Worm (Caenorhabditis elegans): ENCODE data around the gene cyp-33C1.

The cyp-33C1 gene

ce11 chrV:2134340-2134739 is 45.0 kb upstream of the cyp-33C1 start:
- TF ChIP-seq lim-7 (GFP tag; IDR thresholded peaks at IDR 0.05) (0 out of 2 replicates have a peak, but pooled peaks have one; percentile 47), Y48G9A.11 (GFP tag; IDR thresholded peaks at IDR 0.05) (0 out of 2 replicates have a peak, but pooled peaks have one; percentile 39), lsy-2 (tag; optimal IDR thresholded peaks at IDR 0.05) (peak in 1 of 2 experiments; percentile 26), fos-1 (tag; optimal IDR thresholded peaks at IDR 0.05) (no peak), hlh-30 (tag; optimal IDR thresholded peaks at IDR 0.05; ENCODE audit: insufficient read depth) (peak; percentile 62), unc-62 (GFP tag; optimal IDR thresholded peaks at IDR 0.05 in 1 of 2) (peak in 1 of 2 experiments; percentile 14), unc-62 (tag; optimal IDR thresholded peaks at IDR 0.05) (no peak), mep-1 (tag; optimal IDR thresholded peaks at IDR 0.05) (peak; percentile 7), aha-1 (tag) (peak; percentile 78), nhr-48 (tag; optimal IDR thresholded peaks at IDR 0.05) (no peak), lin-38 (GFP tag; IDR thresholded peaks at IDR 0.05) (no peak), egl-43 (GFP tag; IDR thresholded peaks at IDR 0.05) (peak; percentile 20; the same call in 1 of the 2 replicates)

- TF ChIP-seq hlh-30 (tag; optimal IDR thresholded peaks at IDR 0.05; ENCODE audit: insufficient read depth) (peak; percentile 55), ces-1 (GFP tag; optimal IDR thresholded peaks at IDR 0.05) (no peak), F44E2.7 (GFP tag; IDR thresholded peaks at IDR 0.05) (no peak), Y5F2A.4 (GFP tag; optimal IDR thresholded peaks at IDR 0.05) (no peak), snpc-1.2 (GFP tag; IDR thresholded peaks at IDR 0.05) (no peak), saeg-2 (GFP tag; IDR thresholded peaks at IDR 0.05) (no peak), mep-1 (tag; optimal IDR thresholded peaks at IDR 0.05) (peak; percentile 36), egl-27 (tag; optimal IDR thresholded peaks at IDR 0.05) (no peak), ctbp-1 (GFP tag; IDR thresholded peaks at IDR 0.05) (peak; percentile 24; the same call in 1 of the 2 replicates), dmd-8 (GFP tag; IDR thresholded peaks at IDR 0.05) (no peak), F37D6.2 (tag; optimal IDR thresholded peaks at IDR 0.05) (no peak), madf-9 (GFP tag; conservative IDR thresholded peaks at IDR 0.05) (no peak), unc-62 (GFP tag; optimal IDR thresholded peaks at IDR 0.05 in 1 of 2) (no peak), unc-62 (tag; optimal IDR thresholded peaks at IDR 0.05) (no peak), Y105C5A.15 (GFP tag; IDR thresholded peaks at IDR 0.05) (no peak), hlh-11 (tag; optimal IDR thresholded peaks at IDR 0.05) (peak; percentile 61), zip-2 (tag; optimal IDR thresholded peaks at IDR 0.05) (no peak), Y48G9A.11 (GFP tag; IDR thresholded peaks at IDR 0.05) (no peak), D1046.2 (GFP tag; IDR thresholded peaks at IDR 0.05) (no peak), hif-1 (tag; optimal IDR thresholded peaks at IDR 0.05) (peak in 1 of 2 experiments; percentile 7), nhr-237 (tag; optimal IDR thresholded peaks at IDR 0.05) (no peak), ama-1 (optimal IDR thresholded peaks at IDR 0.05) (no peak), lin-38 (GFP tag; IDR thresholded peaks at IDR 0.05) (no peak), nhr-10 (tag; optimal IDR thresholded peaks at IDR 0.05) (no peak), fos-1 (tag; optimal IDR thresholded peaks at IDR 0.05) (no peak), aha-1 (tag) (peak; percentile 60), ceh-44 (GFP tag; IDR thresholded peaks at IDR 0.05) (no peak), zfp-3 (GFP tag; conservative IDR thresholded peaks at IDR 0.05) (no peak), mes-2 (tag; optimal IDR thresholded peaks at IDR 0.05; ENCODE audit: poor library complexity, severe bottlenecking) (peak; percentile 40), F49E8.2 (tag; optimal IDR thresholded peaks at IDR 0.05; ENCODE audit: borderline replicate concordance) (no peak), ceh-82 (tag; optimal IDR thresholded peaks at IDR 0.05) (no peak), ceh-20 (GFP tag; IDR thresholded peaks at IDR 0.05) (no peak), daf-19 (GFP tag; conservative IDR thresholded peaks at IDR 0.05) (no peak), daf-16 (GFP tag; optimal IDR thresholded peaks at IDR 0.05) (no peak), daf-16 (tag; optimal IDR thresholded peaks at IDR 0.05) (no peak), set-16 (GFP tag; IDR thresholded peaks at IDR 0.05) (0 out of 2 replicates have a peak, but pooled peaks have one; percentile 27), nhr-28 (tag; optimal IDR thresholded peaks at IDR 0.05) (peak; percentile 63), lir-3 (tag; optimal IDR thresholded peaks at IDR 0.05) (no peak), lin-29 (GFP tag; IDR thresholded peaks at IDR 0.05) (no peak), php-3 (GFP tag; IDR thresholded peaks at IDR 0.05) (no peak), lin-15B (tag; optimal IDR thresholded peaks at IDR 0.05) (no peak), lin-1 (GFP tag; IDR thresholded peaks at IDR 0.05) (no peak), ZK546.5 (tag; optimal IDR thresholded peaks at IDR 0.05) (no peak), vab-7 (GFP tag; IDR thresholded peaks at IDR 0.05) (no peak), unc-39 (tag; optimal IDR thresholded peaks at IDR 0.05) (no peak), nhr-48 (tag; optimal IDR thresholded peaks at IDR 0.05) (no peak), lsy-2 (tag; optimal IDR thresholded peaks at IDR 0.05) (peak in 1 of 2 experiments; percentile 13)
Observed at ce11 chrV:2135323-2135722, 44.0 kb upstream of the cyp-33C1 start.
